Worm (Caenorhabditis elegans): ENCODE data around the gene R01H2.4.

The R01H2.4 gene

DNA sequence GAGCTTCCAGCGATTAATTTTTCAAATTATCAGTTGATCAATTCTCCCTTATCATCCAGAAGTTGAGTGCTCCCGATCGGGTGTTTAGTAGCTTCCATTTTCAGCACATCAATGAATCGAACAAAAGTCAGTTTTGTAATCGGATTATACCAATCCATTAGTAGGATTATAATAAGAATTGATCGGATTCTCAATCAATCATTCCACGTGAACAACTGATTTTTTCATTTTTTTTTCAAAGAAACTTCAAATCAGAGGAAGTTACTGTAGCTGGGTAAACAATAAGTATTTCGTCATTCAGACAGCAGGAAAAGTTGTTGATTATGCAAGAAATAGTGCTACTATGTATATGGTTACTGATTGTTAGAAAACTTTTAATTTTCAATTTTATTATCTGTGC, 42.8 kb upstream of the R01H2.4 start:
- TF ChIP-seq elt-2 (tag; optimal IDR thresholded peaks at IDR 0.05) (peak; percentile 48), C34B4.2 (tag; optimal IDR thresholded peaks at IDR 0.05) (no peak), ets-5 (GFP tag; IDR thresholded peaks at IDR 0.05) (no peak)

DNA sequence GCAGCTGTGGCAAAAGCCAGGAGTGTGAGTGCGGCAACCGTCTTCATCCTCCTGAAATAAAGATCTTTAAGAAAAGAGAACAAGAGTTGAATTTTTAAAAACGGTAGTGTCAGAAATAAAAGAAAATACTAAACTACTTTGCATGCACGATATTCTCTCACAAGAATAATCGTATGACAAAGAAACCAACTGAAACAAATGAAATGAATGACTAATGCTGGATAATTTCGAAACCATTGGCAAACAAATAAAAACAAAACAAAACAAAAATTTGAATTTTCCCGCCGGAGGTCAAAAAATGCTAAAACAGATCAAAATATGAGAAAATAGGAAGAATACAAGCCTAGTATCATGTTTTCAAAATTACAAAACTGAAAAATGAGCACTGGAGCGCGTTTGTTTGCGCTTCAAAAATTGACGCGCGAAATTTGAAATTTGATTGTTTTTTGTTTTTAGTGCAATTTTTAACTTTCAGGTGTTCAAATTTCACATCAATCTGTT, 39.9 kb upstream of the R01H2.4 start, which contains the start of gene cpg-2:
Gene cpg-2, minus strand, starts transcription at position 51 of the 501 bp plus-strand sequence.
- TF ChIP-seq F16B12.6 (tag; optimal IDR thresholded peaks at IDR 0.05) (no peak), unc-98 (GFP tag; IDR thresholded peaks at IDR 0.05) (no peak), tbx-2 (tag; optimal IDR thresholded peaks at IDR 0.05) (no peak), isw-1 (GFP tag; IDR thresholded peaks at IDR 0.05) (no peak), nhr-237 (tag; optimal IDR thresholded peaks at IDR 0.05) (no peak), tlp-1 (tag; optimal IDR thresholded peaks at IDR 0.05) (no peak), ama-1 (optimal IDR thresholded peaks at IDR 0.05) (no peak), sptf-1 (tag; optimal IDR thresholded peaks at IDR 0.05) (no peak), fkh-10 (GFP tag; optimal IDR thresholded peaks at IDR 0.05) (no peak), mef-2 (tag; optimal IDR thresholded peaks at IDR 0.05) (no peak), unc-86 (tag; optimal IDR thresholded peaks at IDR 0.05) (no peak), hpl-2 (GFP tag; optimal IDR thresholded peaks at IDR 0.05) (no peak), ztf-4 (tag; optimal IDR thresholded peaks at IDR 0.05) (no peak), lir-3 (tag; optimal IDR thresholded peaks at IDR 0.05; ENCODE audit: poor library complexity) (no peak), fos-1 (tag; optimal IDR thresholded peaks at IDR 0.05) (no peak), hlh-4 (tag; optimal IDR thresholded peaks at IDR 0.05) (no peak), unc-30 (tag; optimal IDR thresholded peaks at IDR 0.05) (no peak), swsn-7 (tag; optimal IDR thresholded peaks at IDR 0.05) (no peak)

DNA sequence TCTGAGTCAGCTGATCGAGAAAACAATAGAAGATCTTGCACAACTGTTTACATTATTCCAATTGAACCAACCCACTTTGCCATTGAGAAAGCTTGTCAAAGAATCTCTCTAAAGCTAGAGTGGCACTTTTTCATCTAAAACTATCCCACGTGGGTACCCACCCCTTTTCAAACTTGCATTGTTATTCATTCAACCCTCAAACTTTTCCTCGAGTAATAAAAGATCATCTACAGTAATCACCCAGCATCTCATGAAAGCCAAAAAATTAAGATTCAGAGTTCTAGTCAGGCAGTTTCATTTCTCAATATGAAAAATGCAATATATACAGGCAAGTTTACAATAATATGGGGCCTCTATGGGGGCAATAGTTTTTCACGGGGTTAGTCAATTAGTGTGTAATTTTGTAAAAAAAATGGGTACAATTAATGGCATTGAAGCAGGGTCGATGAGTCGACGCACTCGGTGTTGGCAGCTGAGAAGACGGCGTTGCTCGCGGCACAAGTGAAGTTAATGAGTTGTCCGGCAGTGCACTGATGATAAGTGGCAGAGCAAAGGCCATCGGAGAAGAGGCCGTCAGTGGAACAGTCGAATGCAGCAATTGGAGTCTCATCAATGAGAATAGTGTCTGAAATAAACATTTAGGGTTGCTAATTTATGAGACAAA, 37.9 kb upstream of the R01H2.4 start:
- TF ChIP-seq egl-27 (tag; optimal IDR thresholded peaks at IDR 0.05) (no peak), ceh-90 (tag; optimal IDR thresholded peaks at IDR 0.05) (no peak), sox-4 (tag; optimal IDR thresholded peaks at IDR 0.05) (no peak), dpl-1 (GFP tag; optimal IDR thresholded peaks at IDR 0.05) (no peak), pag-3 (tag; optimal IDR thresholded peaks at IDR 0.05; ENCODE audit: borderline replicate concordance, insufficient read depth) (no peak), jun-1 (tag; optimal IDR thresholded peaks at IDR 0.05) (no peak)

DNA sequence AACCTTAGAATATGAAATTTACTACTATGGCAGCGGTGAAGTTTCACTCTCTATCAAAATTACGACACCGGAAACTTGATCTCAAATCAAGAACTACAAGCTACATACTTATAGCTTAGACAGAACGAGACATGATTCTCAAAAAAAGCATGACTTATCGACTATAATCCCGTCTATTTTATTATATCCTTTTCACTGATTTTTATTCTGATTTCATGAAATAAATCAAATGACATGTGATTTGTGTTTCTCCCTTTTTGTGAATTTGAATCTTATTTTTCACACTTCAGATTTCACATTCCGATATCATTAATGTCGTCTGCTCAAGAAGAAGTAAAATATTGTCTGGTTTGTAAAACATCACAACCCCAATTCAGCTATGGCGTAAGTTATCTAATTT, 35.9 kb upstream of the R01H2.4 start, which contains the start of gene ZK418.11:
Gene ZK418.11, plus strand, starts transcription at position 289 of the 400 bp plus-strand sequence.
- TF ChIP-seq mdl-1 (tag; optimal IDR thresholded peaks at IDR 0.05) (no peak), nhr-71 (tag; optimal IDR thresholded peaks at IDR 0.05) (peak; percentile 26), nhr-84 (tag; optimal IDR thresholded peaks at IDR 0.05) (no peak), unc-98 (GFP tag; IDR thresholded peaks at IDR 0.05) (no peak), aly-2 (tag; optimal IDR thresholded peaks at IDR 0.05) (no peak), pax-3 (tag; optimal IDR thresholded peaks at IDR 0.05) (no peak), hlh-4 (tag; optimal IDR thresholded peaks at IDR 0.05) (no peak), hpl-2 (GFP tag; optimal IDR thresholded peaks at IDR 0.05) (no peak), fkh-8 (tag; optimal IDR thresholded peaks at IDR 0.05) (peak; percentile 73), skn-1 (tag; optimal IDR thresholded peaks at IDR 0.05) (no peak), C04F5.9 (tag; optimal IDR thresholded peaks at IDR 0.05) (no peak), sup-37 (GFP tag; optimal IDR thresholded peaks at IDR 0.05) (no peak), unc-86 (tag; optimal IDR thresholded peaks at IDR 0.05) (no peak), hlh-17 (GFP tag; optimal IDR thresholded peaks at IDR 0.05; ENCODE audit: borderline replicate concordance) (no peak), lin-15B (tag; optimal IDR thresholded peaks at IDR 0.05) (no peak), nhr-11 (tag; optimal IDR thresholded peaks at IDR 0.05) (peak; percentile 36), dsc-1 (tag; optimal IDR thresholded peaks at IDR 0.05) (peak; percentile 55)
